Fruit fly (Drosophila melanogaster) whole organism, embryonic: ENCODE measurements around the gene Pdfr.
A peak's percentile ranks its signal among the peaks of the same experiment; 100 is the strongest.

ENCODE experiments used
- Atf6 ChIP-seq: fragments of 200-800 bp; sonication (Bioruptor generic); IDR thresholded peaks from 2 replicates; pipeline ENCODE4 v1.3.6; 2022; ENCODE audit warnings: missing biosample characterization, missing genetic modification characterization
- BtbVII ChIP-seq: fragments of 200-800 bp; sonication (Bioruptor generic); optimal IDR thresholded peaks from 3 replicates; lab custom pipeline; 2017; ENCODE audit warnings: missing biosample characterization, mild to moderate bottlenecking, missing genetic modification characterization
- C15 ChIP-seq: fragments of 200-800 bp; sonication (Bioruptor generic); IDR thresholded peaks from 3 replicates; pipeline ENCODE4 v1.3.6; 2022; ENCODE audit warnings: missing biosample characterization, missing genetic modification characterization
- CG11247 ChIP-seq: fragments of 200-800 bp; sonication (Bioruptor generic); IDR thresholded peaks from 2 replicates; pipeline ENCODE4 v1.3.6; 2022; ENCODE audit warnings: missing biosample characterization, missing genetic modification characterization
- CG11398 ChIP-seq: fragments of 200-800 bp; sonication (Bioruptor generic); optimal IDR thresholded peaks from 2 replicates; lab custom pipeline; 2016; ENCODE audit warnings: missing biosample characterization, missing genetic modification characterization
- CG13296 ChIP-seq: fragments of 200-800 bp; sonication (Bioruptor generic); optimal IDR thresholded peaks from 3 replicates; lab custom pipeline; 2018; ENCODE audit warnings: missing biosample characterization, mild to moderate bottlenecking, missing genetic modification characterization
- CG13624 ChIP-seq: fragments of 200-800 bp; sonication (Bioruptor generic); optimal IDR thresholded peaks from 2 replicates; lab custom pipeline; 2016; ENCODE audit warnings: missing biosample characterization, missing genetic modification characterization
- CG14014 ChIP-seq: fragments of 200-800 bp; sonication (Bioruptor generic); IDR thresholded peaks from 2 replicates; pipeline ENCODE4 v1.3.6; 2022; ENCODE audit warnings: missing biosample characterization, missing genetic modification characterization
- CG14441 ChIP-seq: fragments of 200-800 bp; sonication (Bioruptor generic); IDR thresholded peaks from 2 replicates; pipeline ENCODE4 v1.3.6; 2022; ENCODE audit warnings: missing biosample characterization, missing genetic modification characterization
- CG14860 ChIP-seq: fragments of 200-800 bp; sonication (Bioruptor generic); IDR thresholded peaks from 3 replicates; pipeline ENCODE4 v1.3.6; 2022; ENCODE audit warnings: missing biosample characterization, missing genetic modification characterization; ENCODE audit not compliant: partially characterized antibody
- CG14965 ChIP-seq: fragments of 200-800 bp; sonication (Bioruptor generic); optimal IDR thresholded peaks from 2 replicates; lab custom pipeline; 2016; ENCODE audit warnings: missing biosample characterization, missing genetic modification characterization, borderline replicate concordance
- CG2120 ChIP-seq: fragments of 200-800 bp; sonication (Bioruptor generic); optimal IDR thresholded peaks from 3 replicates; lab custom pipeline; 2016; ENCODE audit warnings: missing biosample characterization, missing genetic modification characterization
- CG30020 ChIP-seq: fragments of 200-800 bp; optimal IDR thresholded peaks from 2 replicates; lab custom pipeline; 2019; ENCODE audit warnings: missing biosample characterization, mild to moderate bottlenecking, missing genetic modification characterization, moderate library complexity
- CG31441 ChIP-seq: fragments of 200-800 bp; sonication (Bioruptor generic); IDR thresholded peaks from 2 replicates; pipeline ENCODE4 v1.3.6; 2022; ENCODE audit warnings: missing biosample characterization, missing genetic modification characterization
- CG43689 ChIP-seq: fragments of 200-800 bp; sonication (Bioruptor generic); IDR thresholded peaks from 2 replicates; pipeline ENCODE4 v1.3.6; 2022; ENCODE audit warnings: missing biosample characterization, missing genetic modification characterization
- CG4707 ChIP-seq: fragments of 200-800 bp; sonication (Bioruptor generic); optimal IDR thresholded peaks from 2 replicates; lab custom pipeline; 2018; ENCODE audit warnings: missing biosample characterization, mild to moderate bottlenecking, missing genetic modification characterization, moderate library complexity
- CG7839 ChIP-seq: fragments of 200-800 bp; sonication (Bioruptor generic); optimal IDR thresholded peaks from 3 replicates; lab custom pipeline; 2018; ENCODE audit warnings: missing biosample characterization, mild to moderate bottlenecking, missing genetic modification characterization, moderate library complexity
- CG7928 ChIP-seq: fragments of 200-800 bp; sonication (Bioruptor generic); optimal IDR thresholded peaks from 2 replicates; lab custom pipeline; 2017; ENCODE audit warnings: missing biosample characterization, mild to moderate bottlenecking, missing genetic modification characterization
- CG8478 ChIP-seq: fragments of >200 bp; optimal IDR thresholded peaks from 2 replicates; lab custom pipeline; 2018
- CG9876 ChIP-seq: fragments of 200-800 bp; sonication (Bioruptor generic); optimal IDR thresholded peaks from 2 replicates; lab custom pipeline; 2016; ENCODE audit warnings: missing biosample characterization, missing genetic modification characterization
- D19B ChIP-seq: fragments of 200-800 bp; sonication (Bioruptor generic); optimal IDR thresholded peaks from 2 replicates; lab custom pipeline; 2017; ENCODE audit warnings: missing biosample characterization, mild to moderate bottlenecking, missing genetic modification characterization
- Dip2 ChIP-seq: fragments of 200-800 bp; sonication (Bioruptor generic); IDR thresholded peaks from 2 replicates; pipeline ENCODE4 v1.3.6; 2022; ENCODE audit warnings: missing biosample characterization, missing genetic modification characterization
- Doc2 ChIP-seq: fragments of 200-800 bp; sonication (Bioruptor generic); IDR thresholded peaks from 2 replicates; pipeline ENCODE4 v1.3.6; 2022; ENCODE audit warnings: missing biosample characterization, missing genetic modification characterization
- ERR ChIP-seq: fragments of 200-800 bp; sonication (Bioruptor generic); optimal IDR thresholded peaks from 2 replicates; lab custom pipeline; 2016; ENCODE audit warnings: missing biosample characterization, missing genetic modification characterization
- Fer1 ChIP-seq: fragments of 200-800 bp; sonication (Bioruptor generic); optimal IDR thresholded peaks from 2 replicates; lab custom pipeline; 2017; ENCODE audit warnings: missing biosample characterization, mild to moderate bottlenecking, missing genetic modification characterization
- Hand ChIP-seq: fragments of 200-800 bp; sonication (Bioruptor generic); optimal IDR thresholded peaks from 2 replicates; lab custom pipeline; 2017; ENCODE audit warnings: mild to moderate bottlenecking, missing biosample characterization, missing genetic modification reagents, missing genetic modification characterization
- Hsf ChIP-seq: fragments of 200-800 bp; sonication (Bioruptor generic); optimal IDR thresholded peaks from 3 replicates; lab custom pipeline; 2016; ENCODE audit warnings: missing biosample characterization, missing genetic modification characterization
- Lpt ChIP-seq: fragments of >200 bp; optimal IDR thresholded peaks from 2 replicates; lab custom pipeline; 2018; ENCODE audit warnings: missing biosample characterization, missing genetic modification characterization
- MBD-R2 ChIP-seq: fragments of 200-800 bp; sonication (Bioruptor generic); IDR thresholded peaks from 2 replicates; pipeline ENCODE4 v1.3.6; 2022; ENCODE audit warnings: missing biosample characterization, missing genetic modification characterization
- Mad ChIP-seq: fragments of 200-800 bp; sonication (Bioruptor generic); optimal IDR thresholded peaks from 2 replicates; lab custom pipeline; 2016; ENCODE audit warnings: missing biosample characterization, missing genetic modification characterization
- Neu2 ChIP-seq: fragments of 200-800 bp; sonication (Bioruptor generic); optimal IDR thresholded peaks from 3 replicates; lab custom pipeline; 2016; ENCODE audit warnings: missing biosample characterization, missing genetic modification characterization, borderline replicate concordance
- Sin3A ChIP-seq: fragments of >200 bp; optimal IDR thresholded peaks from 2 replicates; lab custom pipeline; 2018
- ab ChIP-seq: fragments of 200-800 bp; sonication (Bioruptor generic); optimal IDR thresholded peaks from 2 replicates; lab custom pipeline; 2016; ENCODE audit warnings: missing biosample characterization, missing genetic modification characterization
- ac ChIP-seq: fragments of 200-800 bp; sonication (Bioruptor generic); optimal IDR thresholded peaks from 3 replicates; lab custom pipeline; 2017; ENCODE audit warnings: missing biosample characterization, mild to moderate bottlenecking, missing genetic modification characterization
- ara ChIP-seq: fragments of 200-800 bp; sonication (Bioruptor generic); IDR thresholded peaks from 2 replicates; pipeline ENCODE4 v1.3.6; 2022; ENCODE audit warnings: missing biosample characterization, missing genetic modification characterization
- ase ChIP-seq: fragments of 200-800 bp; sonication (Bioruptor generic); IDR thresholded peaks from 3 replicates; pipeline ENCODE4 v1.3.6; 2022; ENCODE audit warnings: missing biosample characterization, missing genetic modification characterization
- ato ChIP-seq: fragments of 200-800 bp; sonication (Bioruptor generic); IDR thresholded peaks from 2 replicates; pipeline ENCODE4 v1.3.6; 2022; ENCODE audit warnings: missing biosample characterization, missing genetic modification characterization; ENCODE audit not compliant: partially characterized antibody
- bcd ChIP-seq: fragments of 200-800 bp; sonication (Bioruptor generic); optimal IDR thresholded peaks from 2 replicates; lab custom pipeline; 2017; ENCODE audit warnings: missing biosample characterization, mild to moderate bottlenecking, missing genetic modification characterization
- bowl ChIP-seq: fragments of 200-800 bp; sonication (Bioruptor generic); IDR thresholded peaks from 2 replicates; pipeline ENCODE4 v1.3.6; 2022; ENCODE audit warnings: missing biosample characterization, missing genetic modification characterization
- cg ChIP-seq: fragments of 200-800 bp; sonication (Bioruptor generic); optimal IDR thresholded peaks from 3 replicates; lab custom pipeline; 2019; ENCODE audit warnings: missing biosample characterization, mild to moderate bottlenecking, missing genetic modification characterization, moderate library complexity
- disco-r ChIP-seq: fragments of 200-800 bp; sonication (Bioruptor generic); optimal IDR thresholded peaks from 2 replicates; lab custom pipeline; 2016; ENCODE audit warnings: missing biosample characterization, missing genetic modification characterization
- dpn ChIP-seq, 2 experiments: fragments of 200-800 bp; sonication (Bioruptor generic); optimal IDR thresholded peaks; 3 replicates each; lab custom pipeline; 2016; ENCODE audit warnings: missing biosample characterization in 2 of 2, missing genetic modification characterization in 2 of 2
- fd3F ChIP-seq: fragments of 200-800 bp; sonication (Bioruptor generic); optimal IDR thresholded peaks from 2 replicates; lab custom pipeline; 2018; ENCODE audit warnings: missing biosample characterization, mild to moderate bottlenecking, missing genetic modification characterization, moderate library complexity
- kay ChIP-seq: fragments of 200-800 bp; sonication (Bioruptor generic); optimal IDR thresholded peaks from 2 replicates; lab custom pipeline; 2016; ENCODE audit warnings: missing biosample characterization, missing genetic modification characterization
- lab ChIP-seq: fragments of 200-800 bp; sonication (Bioruptor generic); optimal IDR thresholded peaks from 3 replicates; lab custom pipeline; 2017; ENCODE audit warnings: missing biosample characterization, missing genetic modification characterization, mild to moderate bottlenecking, moderate library complexity, missing genetic modification reagents
- lmd ChIP-seq: fragments of 200-800 bp; sonication (Bioruptor generic); IDR thresholded peaks from 2 replicates; pipeline ENCODE4 v1.3.6; 2022; ENCODE audit warnings: missing biosample characterization, missing genetic modification characterization
- p53 ChIP-seq: fragments of 200-800 bp; sonication (Bioruptor generic); optimal IDR thresholded peaks from 2 replicates; lab custom pipeline; 2016; ENCODE audit warnings: missing biosample characterization, missing genetic modification characterization
- peb ChIP-seq: fragments of 200-800 bp; sonication (Bioruptor generic); IDR thresholded peaks from 2 replicates; pipeline ENCODE4 v1.3.6; 2022; ENCODE audit warnings: missing biosample characterization, missing genetic modification characterization
- ranshi ChIP-seq: fragments of 200-800 bp; sonication (Bioruptor generic); IDR thresholded peaks from 2 replicates; pipeline ENCODE4 v1.3.6; 2022; ENCODE audit warnings: missing biosample characterization, missing genetic modification characterization
- row ChIP-seq: fragments of 200-800 bp; sonication (Bioruptor generic); IDR thresholded peaks from 3 replicates; pipeline ENCODE4 v1.3.6; 2022; ENCODE audit warnings: missing biosample characterization, missing genetic modification characterization
- ssp ChIP-seq: fragments of 200-800 bp; sonication (Bioruptor generic); IDR thresholded peaks from 2 replicates; pipeline ENCODE4 v1.3.6; 2022; ENCODE audit warnings: missing biosample characterization, missing genetic modification characterization
- zen2 ChIP-seq: fragments of 200-800 bp; sonication (Bioruptor generic); IDR thresholded peaks from 3 replicates; pipeline ENCODE4 v1.3.6; 2022; ENCODE audit warnings: missing biosample characterization, missing genetic modification characterization; ENCODE audit not compliant: partially characterized antibody

Gene Pdfr

dm6 chrX:2589446-2590038 is 37.5 kb downstream of the Pdfr start (continued):
- TF ChIP-seq C15 (GFP tag; lab: Robert Waterston, UW) (peak; percentile 70; the same call in 2 of the 3 replicates), CG14860 (GFP tag; lab: Robert Waterston, UW) (no peak), CG2120 (GFP tag; lab: Kevin White, UChicago) (peak; percentile 99), MBD-R2 (GFP tag; lab: Robert Waterston, UW) (peak; percentile 91), Fer1 (GFP tag; lab: Kevin White, UChicago) (peak; percentile 93), lab (GFP tag; lab: Kevin White, UChicago) (peak; percentile 97), CG14965 (GFP tag; lab: Kevin White, UChicago) (peak; percentile 65), CG4707 (GFP tag; lab: Kevin White, UChicago) (peak; percentile 39), Mad (GFP tag; lab: Kevin White, UChicago) (peak; percentile 90), Hsf (GFP tag; lab: Kevin White, UChicago) (peak; percentile 95), CG14441 (peak; percentile 94), CG7839 (tag; lab: Kevin White, UChicago) (peak; percentile 94), BtbVII (GFP tag; lab: Kevin White, UChicago) (peak; percentile 88), ssp (GFP tag; lab: Robert Waterston, UW) (peak; percentile 73), CG11398 (peak; percentile 90), Dip2 (GFP tag; lab: Robert Waterston, UW) (no peak), Neu2 (GFP tag; lab: Kevin White, UChicago) (peak; percentile 37), disco-r (GFP tag; lab: Kevin White, UChicago) (peak; percentile 79), row (GFP tag; lab: Robert Waterston, UW) (peak; percentile 91), ERR (GFP tag; lab: Kevin White, UChicago) (peak; percentile 91), CG7928 (GFP tag; lab: Kevin White, UChicago) (peak; percentile 60), Atf6 (GFP tag; lab: Robert Waterston, UW) (peak; percentile 95), Sin3A (lab: Kevin White, UChicago) (no peak), lmd (peak; percentile 95), CG13624 (GFP tag; lab: Kevin White, UChicago) (peak; percentile 96), D19B (GFP tag; lab: Kevin White, UChicago) (peak; percentile 88), ranshi (peak; percentile 93), CG11247 (GFP tag; lab: Robert Waterston, UW) (peak; percentile 96), Doc2 (GFP tag; lab: Robert Waterston, UW) (peak; percentile 64), cg (GFP tag; lab: Kevin White, UChicago) (no peak), CG31441 (peak; percentile 79), Hand (GFP tag; lab: Kevin White, UChicago) (peak; percentile 88), CG43689 (GFP tag; lab: Robert Waterston, UW) (peak; percentile 85), p53 (peak; percentile 85), CG14014 (GFP tag; lab: Robert Waterston, UW) (peak; percentile 95), Lpt (GFP tag; lab: Kevin White, UChicago) (no peak), ara (GFP tag; lab: Robert Waterston, UW) (peak; percentile 88), CG9876 (GFP tag; lab: Kevin White, UChicago) (peak; percentile 93), dpn (GFP tag; optimal IDR thresholded peaks at IDR 0.05; lab: Kevin White, UChicago) (peak; percentile 94 to 95), CG30020 (peak; percentile 21), fd3F (peak; percentile 89), bcd (GFP tag; lab: Kevin White, UChicago) (peak; percentile 93), peb (peak; percentile 82), bowl (peak; percentile 74), zen2 (GFP tag; lab: Robert Waterston, UW) (no peak), ac (GFP tag; lab: Kevin White, UChicago) (no peak), CG8478 (lab: Kevin White, UChicago) (no peak), ase (GFP tag; lab: Robert Waterston, UW) (peak; percentile 84), ato (GFP tag; lab: Robert Waterston, UW) (no peak), CG13296 (GFP tag; lab: Kevin White, UChicago) (peak; percentile 83), kay (peak; percentile 84), ab (peak; percentile 94)
